Worm (Caenorhabditis elegans): ENCODE measurements around the gene imph-1.

imph-1 gene

DNA sequence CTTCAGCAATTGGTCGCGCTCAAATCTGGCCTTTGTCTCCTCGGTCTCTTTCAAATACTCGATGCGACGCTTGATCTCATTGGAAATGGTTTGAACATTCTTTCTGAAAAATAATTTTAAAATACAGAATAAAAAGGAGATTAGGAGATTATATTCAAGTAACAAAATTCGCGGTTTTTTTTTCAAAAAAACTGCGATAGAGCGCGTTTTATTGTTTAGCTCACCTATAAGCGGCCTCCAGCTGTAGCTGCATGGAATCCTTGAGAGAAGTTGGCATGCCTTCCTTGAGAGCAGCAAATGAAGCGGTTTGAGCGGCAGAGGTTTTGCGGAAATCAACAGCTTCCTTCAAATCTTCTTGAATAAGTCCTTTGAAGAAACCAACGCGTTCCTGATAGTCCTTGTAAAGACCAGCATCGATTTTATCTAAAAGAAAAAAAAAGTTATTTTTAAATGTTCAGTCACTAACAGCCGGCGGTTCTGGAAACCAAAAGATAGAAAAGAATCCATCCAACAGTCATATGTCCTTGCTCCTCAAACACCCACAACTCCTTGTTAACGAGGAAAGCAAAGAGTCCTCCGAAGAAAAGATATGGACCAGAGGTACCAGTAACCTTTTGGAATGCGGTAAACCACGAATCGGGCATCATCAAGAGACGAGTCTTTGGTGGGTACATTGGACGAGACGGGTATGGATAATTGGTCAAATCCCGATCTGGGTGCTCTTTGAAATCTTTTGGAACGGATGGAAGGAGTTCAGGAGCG lies 41.5 kb downstream of the imph-1 start:
- TF ChIP-seq che-1 (tag; optimal IDR thresholded peaks at IDR 0.05) (no peak), madf-2 (tag; optimal IDR thresholded peaks at IDR 0.05) (no peak), tbx-2 (tag; optimal IDR thresholded peaks at IDR 0.05) (no peak), sox-2 (GFP tag; IDR thresholded peaks at IDR 0.05) (no peak), ceh-24 (tag; optimal IDR thresholded peaks at IDR 0.05) (no peak), C08G9.2 (tag; optimal IDR thresholded peaks at IDR 0.05) (no peak)

DNA sequence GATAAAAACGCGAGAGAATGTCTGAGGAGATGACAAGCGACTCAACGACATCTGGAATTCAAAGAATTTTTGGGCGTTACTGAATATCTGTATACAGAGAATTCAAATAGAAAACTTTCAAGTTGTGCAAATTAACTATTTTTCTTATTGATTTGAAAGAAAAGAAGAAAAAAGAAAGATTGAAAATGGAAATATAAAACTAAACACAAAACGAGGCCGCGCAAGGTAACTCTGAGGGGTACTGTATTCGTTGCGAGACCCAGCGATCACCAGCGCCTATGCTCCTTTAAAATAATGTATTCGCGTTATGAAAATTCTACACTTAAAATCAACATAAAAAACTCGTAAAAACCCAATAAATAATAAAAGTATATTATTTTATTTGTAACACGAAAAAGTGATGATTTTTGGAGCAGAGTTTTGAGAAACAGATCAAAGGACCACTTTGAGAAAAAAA lies 42.4 kb downstream of the imph-1 start, which contains the start of gene asb-1:
Gene asb-1, minus strand, starts transcription at position 51 of the 457 bp plus-strand sequence.
- TF ChIP-seq npax-4 (tag; optimal IDR thresholded peaks at IDR 0.05) (no peak), hlh-15 (tag; optimal IDR thresholded peaks at IDR 0.05) (no peak), pax-1 (tag; optimal IDR thresholded peaks at IDR 0.05) (no peak)

DNA sequence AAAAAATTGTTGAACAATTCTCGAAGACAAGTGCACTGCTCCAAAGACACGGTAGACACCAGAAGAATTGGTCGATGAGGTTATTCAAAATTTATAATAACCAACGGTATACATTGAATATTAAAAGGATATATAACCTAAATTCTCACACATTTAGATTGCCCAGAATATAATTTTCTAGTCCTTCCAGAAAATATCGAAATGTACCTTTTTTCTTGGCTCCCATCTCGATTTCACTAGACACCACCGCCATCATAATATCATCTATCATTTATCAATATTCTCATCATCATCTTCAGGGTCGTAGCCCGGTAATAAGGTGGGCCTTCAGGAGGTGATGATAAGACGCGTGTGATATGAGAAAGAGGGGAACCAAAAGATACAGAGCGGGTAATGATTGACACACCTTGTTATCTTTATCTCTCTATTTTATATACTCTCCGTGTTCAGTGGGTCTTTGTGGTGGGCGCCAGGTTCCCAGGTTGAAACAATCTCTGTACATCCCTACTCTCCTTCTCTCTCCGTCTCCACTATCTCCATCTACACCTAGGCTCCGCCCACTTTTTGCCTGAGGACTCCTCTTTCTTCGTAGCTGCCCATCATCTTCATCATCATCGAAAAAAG lies 46.8 kb downstream of the imph-1 start, which contains the start of gene mab-21:
Gene mab-21, plus strand, starts transcription at position 615 of the 624 bp plus-strand sequence.
- TF ChIP-seq elt-2 (tag; optimal IDR thresholded peaks at IDR 0.05) (peak; percentile 70), unc-55 (GFP tag; optimal IDR thresholded peaks at IDR 0.05) (peak; percentile 25), pqm-1 (tag; optimal IDR thresholded peaks at IDR 0.05) (no peak)

DNA sequence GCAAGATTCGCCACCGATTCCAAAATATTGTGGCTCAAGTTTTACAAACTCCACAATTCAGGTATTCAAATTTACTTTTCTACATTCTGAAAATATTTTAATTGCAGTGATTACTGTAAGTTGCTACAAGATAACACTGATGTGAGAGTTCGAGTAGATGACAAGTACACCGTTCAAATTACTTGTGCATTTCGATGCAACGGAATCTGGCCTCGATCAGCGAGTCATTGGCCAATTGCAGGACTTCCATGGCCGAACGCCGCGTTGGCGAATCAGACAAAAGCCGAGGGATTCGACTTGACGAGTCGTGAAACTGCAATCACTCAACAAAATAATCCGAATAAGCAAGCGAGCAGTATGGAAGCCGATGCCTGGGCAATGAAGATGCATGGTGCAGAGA lies 47.9 kb downstream of the imph-1 start:
- TF ChIP-seq fkh-10 (GFP tag; optimal IDR thresholded peaks at IDR 0.05) (no peak), F13H6.1 (tag; optimal IDR thresholded peaks at IDR 0.05) (no peak), eyg-1 (tag; optimal IDR thresholded peaks at IDR 0.05) (no peak), hlh-8 (tag; optimal IDR thresholded peaks at IDR 0.05) (no peak), pat-9 (tag; optimal IDR thresholded peaks at IDR 0.05) (no peak), hlh-13 (GFP tag; optimal IDR thresholded peaks at IDR 0.05) (no peak), T23F11.4 (GFP tag; optimal IDR thresholded peaks at IDR 0.05) (no peak), ref-2 (tag; optimal IDR thresholded peaks at IDR 0.05) (no peak), pax-1 (tag; optimal IDR thresholded peaks at IDR 0.05) (no peak), fkh-6 (tag; optimal IDR thresholded peaks at IDR 0.05) (no peak), C08G9.2 (tag; optimal IDR thresholded peaks at IDR 0.05) (no peak), ceh-48 (tag; optimal IDR thresholded peaks at IDR 0.05) (no peak)

DNA sequence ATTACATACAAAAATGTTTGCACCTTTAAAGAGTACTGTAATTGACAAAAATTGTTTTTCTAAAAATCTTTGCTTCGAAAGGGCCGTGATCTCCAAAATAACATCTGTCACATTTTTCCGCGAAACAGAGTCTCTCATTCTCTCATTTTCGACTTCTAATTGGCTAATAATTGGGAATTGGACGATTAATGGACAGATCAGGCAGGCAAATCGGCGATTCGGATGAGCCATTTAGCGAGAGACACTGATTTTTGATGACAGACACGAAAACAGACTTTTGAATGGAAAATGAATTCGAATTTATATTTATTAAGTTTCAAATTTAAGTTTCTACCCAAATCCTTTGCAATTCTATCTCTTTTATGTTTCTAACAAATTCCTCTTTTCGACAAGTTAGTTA lies 50.4 kb downstream of the imph-1 start:
- no peak for TF ChIP-seq nhr-232 (tag; optimal IDR thresholded peaks at IDR 0.05)
